Fruit fly (Drosophila melanogaster) whole organism, embryonic: ENCODE results near the gene Kdm5.

Source experiments
- Aef1 ChIP-seq: fragments of 200-800 bp; sonication (Bioruptor generic); IDR thresholded peaks from 3 replicates; pipeline ENCODE4 v1.3.6; 2022; ENCODE audit warnings: missing biosample characterization, missing genetic modification characterization
- BEAF-32 ChIP-seq: fragments of 200-800 bp; sonication (Bioruptor generic); optimal IDR thresholded peaks from 3 replicates; lab custom pipeline; 2017; ENCODE audit warnings: missing biosample characterization, missing genetic modification characterization, mild to moderate bottlenecking, moderate library complexity, missing genetic modification reagents
- CG10321 ChIP-seq: fragments of 200-800 bp; sonication (Bioruptor generic); IDR thresholded peaks from 2 replicates; pipeline ENCODE4 v1.3.6; 2022; ENCODE audit warnings: missing biosample characterization, missing genetic modification characterization
- CG10366 ChIP-seq: fragments of 200-800 bp; sonication (Bioruptor generic); IDR thresholded peaks from 2 replicates; pipeline ENCODE4 v1.3.6; 2022; ENCODE audit warnings: missing biosample characterization, missing genetic modification characterization
- CG12219 ChIP-seq: fragments of 200-800 bp; sonication (Bioruptor generic); optimal IDR thresholded peaks from 3 replicates; lab custom pipeline; 2018; ENCODE audit warnings: missing biosample characterization, mild to moderate bottlenecking, missing genetic modification characterization
- CG14441 ChIP-seq: fragments of 200-800 bp; sonication (Bioruptor generic); IDR thresholded peaks from 2 replicates; pipeline ENCODE4 v1.3.6; 2022; ENCODE audit warnings: missing biosample characterization, missing genetic modification characterization
- CG17361 ChIP-seq: fragments of 200-800 bp; sonication (Bioruptor generic); IDR thresholded peaks from 3 replicates; pipeline ENCODE4 v1.3.6; 2022; ENCODE audit warnings: missing biosample characterization, missing genetic modification characterization
- CG17385 ChIP-seq: fragments of 200-800 bp; sonication (Bioruptor generic); optimal IDR thresholded peaks from 3 replicates; lab custom pipeline; 2018; ENCODE audit warnings: missing biosample characterization, mild to moderate bottlenecking, missing genetic modification characterization
- CG30020 ChIP-seq: fragments of 200-800 bp; optimal IDR thresholded peaks from 2 replicates; lab custom pipeline; 2019; ENCODE audit warnings: missing biosample characterization, mild to moderate bottlenecking, missing genetic modification characterization, moderate library complexity
- CG3065 ChIP-seq: fragments of 200-800 bp; sonication (Bioruptor generic); optimal IDR thresholded peaks from 2 replicates; lab custom pipeline; 2016; ENCODE audit warnings: missing biosample characterization, missing genetic modification characterization
- CG32767 ChIP-seq: fragments of 200-800 bp; sonication (Bioruptor generic); IDR thresholded peaks from 2 replicates; pipeline ENCODE4 v1.3.6; 2022; ENCODE audit warnings: missing biosample characterization, missing genetic modification characterization
- CG34376 ChIP-seq: fragments of 200-800 bp; sonication (Bioruptor generic); optimal IDR thresholded peaks from 2 replicates; lab custom pipeline; 2018; ENCODE audit warnings: missing biosample characterization, mild to moderate bottlenecking, missing genetic modification characterization
- CG3995 ChIP-seq: fragments of 200-800 bp; sonication (Bioruptor generic); optimal IDR thresholded peaks from 3 replicates; lab custom pipeline; 2016; ENCODE audit warnings: missing biosample characterization, missing genetic modification characterization
- CG7357 ChIP-seq: fragments of 200-800 bp; sonication (Bioruptor generic); IDR thresholded peaks from 3 replicates; pipeline ENCODE4 v1.3.6; 2022; ENCODE audit warnings: missing biosample characterization, missing genetic modification characterization
- CG8359 ChIP-seq: fragments of 200-800 bp; sonication (Bioruptor generic); optimal IDR thresholded peaks from 2 replicates; lab custom pipeline; 2017; ENCODE audit warnings: missing biosample characterization, mild to moderate bottlenecking, missing genetic modification characterization, borderline replicate concordance
- CG8944 ChIP-seq: fragments of 200-800 bp; sonication (Bioruptor generic); optimal IDR thresholded peaks from 3 replicates; lab custom pipeline; 2016; ENCODE audit warnings: missing biosample characterization, missing genetic modification characterization
- CG9437 ChIP-seq: fragments of 200-800 bp; sonication (Bioruptor generic); optimal IDR thresholded peaks from 2 replicates; lab custom pipeline; 2018; ENCODE audit warnings: missing biosample characterization, mild to moderate bottlenecking, missing genetic modification characterization
- Camta ChIP-seq: fragments of 200-800 bp; sonication (Bioruptor generic); optimal IDR thresholded peaks from 2 replicates; lab custom pipeline; 2016; ENCODE audit warnings: missing biosample characterization, missing genetic modification characterization
- CrebB ChIP-seq: fragments of 200-800 bp; sonication (Bioruptor generic); optimal IDR thresholded peaks from 3 replicates; lab custom pipeline; 2018; ENCODE audit warnings: missing biosample characterization, mild to moderate bottlenecking, missing genetic modification characterization
- Dad ChIP-seq: fragments of 200-800 bp; sonication (Bioruptor generic); optimal IDR thresholded peaks from 3 replicates; lab custom pipeline; 2016; ENCODE audit warnings: missing biosample characterization, missing genetic modification characterization
- Dll ChIP-seq: fragments of 200-800 bp; sonication (Bioruptor generic); IDR thresholded peaks from 4 replicates; pipeline ENCODE4 v1.3.6; 2022; ENCODE audit warnings: missing biosample characterization, missing genetic modification characterization; ENCODE audit not compliant: partially characterized antibody
- Doc3 ChIP-seq: fragments of 200-800 bp; sonication (Bioruptor generic); IDR thresholded peaks from 3 replicates; pipeline ENCODE4 v1.3.6; 2022; ENCODE audit warnings: missing biosample characterization, missing genetic modification characterization; ENCODE audit not compliant: partially characterized antibody
- H2.0 ChIP-seq: fragments of 200-800 bp; sonication (Bioruptor generic); IDR thresholded peaks from 2 replicates; pipeline ENCODE4 v1.3.6; 2022; ENCODE audit warnings: missing biosample characterization, missing genetic modification characterization
- HLHmδ ChIP-seq: fragments of 200-800 bp; sonication (Bioruptor generic); optimal IDR thresholded peaks from 2 replicates; lab custom pipeline; 2018; ENCODE audit warnings: missing biosample characterization, mild to moderate bottlenecking, missing genetic modification characterization, moderate library complexity
- Hsf ChIP-seq: fragments of 200-800 bp; sonication (Bioruptor generic); optimal IDR thresholded peaks from 3 replicates; lab custom pipeline; 2016; ENCODE audit warnings: missing biosample characterization, missing genetic modification characterization
- Med ChIP-seq: fragments of 200-800 bp; sonication (Bioruptor generic); peaks from one replicate; lab custom pipeline; 2016; ENCODE audit warnings: missing biosample characterization, missing genetic modification characterization, mild to moderate bottlenecking, inconsistent platforms, moderate library complexity
- Nf-YA ChIP-seq: fragments of 200-800 bp; sonication (Bioruptor generic); IDR thresholded peaks from 2 replicates; pipeline ENCODE4 v1.3.6; 2022; ENCODE audit warnings: missing biosample characterization, missing genetic modification characterization
- Taf1 ChIP-seq: fragments of 200-800 bp; sonication (Bioruptor generic); IDR thresholded peaks from 2 replicates; pipeline ENCODE4 v1.3.6; 2022; ENCODE audit warnings: missing biosample characterization, missing genetic modification characterization
- bigmax ChIP-seq: fragments of 200-800 bp; sonication (Bioruptor generic); optimal IDR thresholded peaks from 2 replicates; lab custom pipeline; 2018; ENCODE audit warnings: missing biosample characterization, mild to moderate bottlenecking, missing genetic modification characterization
- chinmo ChIP-seq: fragments of 200-800 bp; sonication (Bioruptor generic); IDR thresholded peaks from 4 replicates; pipeline ENCODE4 v1.3.6; 2022; ENCODE audit warnings: missing biosample characterization, missing genetic modification characterization; ENCODE audit not compliant: partially characterized antibody
- crp ChIP-seq, 2 experiments: fragments of 200-800 bp; sonication (Bioruptor generic); optimal IDR thresholded peaks; 2 replicates in 1 of 2; 3 replicates in 1 of 2; lab custom pipeline; 2017; ENCODE audit warnings: missing biosample characterization in 2 of 2, missing genetic modification characterization in 2 of 2, mild to moderate bottlenecking in 1 of 2, moderate library complexity in 1 of 2
- dysf ChIP-seq: fragments of 200-800 bp; sonication (Bioruptor generic); IDR thresholded peaks from 3 replicates; pipeline ENCODE4 v1.3.6; 2022; ENCODE audit warnings: missing biosample characterization, missing genetic modification characterization
- fd96Cb ChIP-seq: fragments of 200-800 bp; sonication (Bioruptor generic); optimal IDR thresholded peaks from 2 replicates; lab custom pipeline; 2018; ENCODE audit warnings: missing biosample characterization, mild to moderate bottlenecking, missing genetic modification characterization, moderate library complexity
- fru ChIP-seq: fragments of >200 bp; optimal IDR thresholded peaks from 2 replicates; lab custom pipeline; 2017
- gfzf ChIP-seq: fragments of 200-800 bp; sonication (Bioruptor generic); optimal IDR thresholded peaks from 2 replicates; lab custom pipeline; 2016; ENCODE audit warnings: missing biosample characterization, mild to moderate bottlenecking, missing genetic modification characterization, moderate library complexity
- h ChIP-seq: fragments of >200 bp; optimal IDR thresholded peaks from 2 replicates; lab custom pipeline; 2017
- ken ChIP-seq: fragments of 200-800 bp; sonication (Bioruptor generic); IDR thresholded peaks from 3 replicates; pipeline ENCODE4 v1.3.6; 2022; ENCODE audit warnings: missing biosample characterization, missing genetic modification characterization
- lbe ChIP-seq: fragments of 200-800 bp; sonication (Bioruptor generic); optimal IDR thresholded peaks from 2 replicates; lab custom pipeline; 2016; ENCODE audit warnings: missing biosample characterization, mild to moderate bottlenecking, missing genetic modification characterization
- lmd ChIP-seq: fragments of 200-800 bp; sonication (Bioruptor generic); IDR thresholded peaks from 2 replicates; pipeline ENCODE4 v1.3.6; 2022; ENCODE audit warnings: missing biosample characterization, missing genetic modification characterization
- mirr ChIP-seq: fragments of 200-800 bp; sonication (Bioruptor generic); optimal IDR thresholded peaks from 3 replicates; lab custom pipeline; 2018; ENCODE audit warnings: missing biosample characterization, mild to moderate bottlenecking, missing genetic modification characterization
- nerfin-1 ChIP-seq: fragments of 200-800 bp; sonication (Bioruptor generic); optimal IDR thresholded peaks from 3 replicates; lab custom pipeline; 2019; ENCODE audit warnings: missing biosample characterization, mild to moderate bottlenecking, missing genetic modification characterization, moderate library complexity
- onecut ChIP-seq: fragments of 200-800 bp; sonication (Bioruptor generic); IDR thresholded peaks from 2 replicates; pipeline ENCODE4 v1.3.6; 2022; ENCODE audit warnings: missing biosample characterization, missing genetic modification characterization
- psq ChIP-seq: fragments of 200-800 bp; sonication (Bioruptor generic); optimal IDR thresholded peaks from 2 replicates; lab custom pipeline; 2017; ENCODE audit warnings: missing biosample characterization, missing genetic modification characterization
- pzg ChIP-seq: fragments of 200-800 bp; sonication (Bioruptor generic); optimal IDR thresholded peaks from 3 replicates; lab custom pipeline; 2018; ENCODE audit warnings: missing biosample characterization, mild to moderate bottlenecking, missing genetic modification characterization, moderate library complexity
- repo ChIP-seq: fragments of 200-800 bp; sonication (Bioruptor generic); optimal IDR thresholded peaks from 2 replicates; lab custom pipeline; 2016; ENCODE audit warnings: missing biosample characterization, missing genetic modification characterization
- row ChIP-seq: fragments of 200-800 bp; sonication (Bioruptor generic); IDR thresholded peaks from 3 replicates; pipeline ENCODE4 v1.3.6; 2022; ENCODE audit warnings: missing biosample characterization, missing genetic modification characterization
- so ChIP-seq: fragments of 200-800 bp; sonication (Bioruptor generic); IDR thresholded peaks from 3 replicates; pipeline ENCODE4 v1.3.6; 2022; ENCODE audit warnings: missing biosample characterization, missing genetic modification characterization
- sqz ChIP-seq: fragments of 200-800 bp; sonication (Bioruptor generic); optimal IDR thresholded peaks from 3 replicates; lab custom pipeline; 2018; ENCODE audit warnings: missing biosample characterization, mild to moderate bottlenecking, missing genetic modification characterization
- stc ChIP-seq: fragments of 200-800 bp; sonication (Bioruptor generic); IDR thresholded peaks from 2 replicates; pipeline ENCODE4 v1.3.6; 2022; ENCODE audit warnings: missing biosample characterization, missing genetic modification characterization
- tin ChIP-seq: fragments of 200-800 bp; sonication (Bioruptor generic); optimal IDR thresholded peaks from 3 replicates; lab custom pipeline; 2016; ENCODE audit warnings: missing biosample characterization, missing genetic modification characterization
- trem ChIP-seq: fragments of 200-800 bp; optimal IDR thresholded peaks from 3 replicates; lab custom pipeline; 2019; ENCODE audit warnings: missing biosample characterization, mild to moderate bottlenecking, missing genetic modification characterization, moderate library complexity
- zen2 ChIP-seq: fragments of 200-800 bp; sonication (Bioruptor generic); IDR thresholded peaks from 3 replicates; pipeline ENCODE4 v1.3.6; 2022; ENCODE audit warnings: missing biosample characterization, missing genetic modification characterization; ENCODE audit not compliant: partially characterized antibody

The Kdm5 gene

DNA sequence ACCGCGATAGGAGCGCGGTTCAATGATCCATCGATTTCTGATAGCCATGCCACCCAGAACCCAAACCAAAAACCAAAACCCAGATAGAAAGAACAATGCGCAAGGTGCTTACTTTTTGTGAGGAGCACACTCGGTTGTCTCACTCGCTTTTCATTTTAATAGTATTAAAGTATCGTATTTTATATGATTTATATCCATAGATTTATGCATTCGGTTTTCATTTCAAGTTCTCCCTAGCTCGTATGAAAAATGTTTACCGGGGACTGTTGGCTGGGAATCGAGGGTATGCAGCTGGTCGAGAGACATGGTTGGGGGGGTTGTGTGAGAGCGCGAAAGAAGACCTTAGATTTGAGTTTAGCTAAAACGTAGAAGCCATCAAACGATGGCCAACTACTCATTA lies 27.3 kb downstream of the Kdm5 start (continued):
- no peak for TF ChIP-seq Camta (GFP tag; lab: Kevin White, UChicago)
- 0 out of 3 replicates have a peak, but pooled peaks have one; percentile 41 for TF ChIP-seq CG17361 (GFP tag; lab: Robert Waterston, UW)
- no peak for TF ChIP-seq repo (GFP tag; lab: Kevin White, UChicago)
- no peak; the same call in 1 of the 2 replicates for TF ChIP-seq onecut (GFP tag; lab: Robert Waterston, UW)
- no peak for TF ChIP-seq tin (GFP tag; lab: Kevin White, UChicago)
- TF ChIP-seq CG3995 (GFP tag; lab: Kevin White, UChicago): no peak
- TF ChIP-seq CG3065: no peak
- no peak for TF ChIP-seq CG30020
- TF ChIP-seq CG10321 (GFP tag; lab: Robert Waterston, UW): no peak
- no peak for TF ChIP-seq sqz
- peak; percentile 84 for TF ChIP-seq row
- no peak for TF ChIP-seq CrebB
- peak; percentile 23 for TF ChIP-seq fd96Cb
- no peak for TF ChIP-seq stc (GFP tag; lab: Robert Waterston, UW)
- TF ChIP-seq pzg (GFP tag; lab: Kevin White, UChicago): no peak
- no peak for TF ChIP-seq gfzf
- no peak for TF ChIP-seq Nf-YA (GFP tag; lab: Robert Waterston, UW)
- TF ChIP-seq lmd: peak; percentile 77
- no peak for TF ChIP-seq chinmo (GFP tag; lab: Robert Waterston, UW)
- TF ChIP-seq Dll (GFP tag; lab: Robert Waterston, UW): no peak
- no peak for TF ChIP-seq CG8359 (GFP tag; lab: Kevin White, UChicago)
- no peak for TF ChIP-seq HLHmδ (GFP tag; lab: Kevin White, UChicago)
- peak; percentile 12 for TF ChIP-seq Hsf
- TF ChIP-seq Dad (GFP tag; lab: Kevin White, UChicago): peak; percentile 25
- no peak for TF ChIP-seq CG9437 (GFP tag; lab: Kevin White, UChicago)
- no peak for TF ChIP-seq CG17385
- TF ChIP-seq so (GFP tag; lab: Robert Waterston, UW): peak; percentile 73; the same call in 2 of the 3 replicates
- no peak for TF ChIP-seq CG7357 (GFP tag; lab: Robert Waterston, UW)
- no peak for TF ChIP-seq bigmax (GFP tag; lab: Kevin White, UChicago)
- TF ChIP-seq H2.0 (GFP tag; lab: Robert Waterston, UW): peak; percentile 12; the same call in 1 of the 2 replicates
- TF ChIP-seq crp (GFP tag; optimal IDR thresholded peaks at IDR 0.05; lab: Kevin White, UChicago): no peak
- no peak for TF ChIP-seq trem (tag; lab: Kevin White, UChicago)
- no peak for TF ChIP-seq CG12219 (GFP tag; lab: Kevin White, UChicago)
- peak; percentile 45; the same call in 1 of the 2 replicates for TF ChIP-seq CG14441
- TF ChIP-seq ken (GFP tag; lab: Robert Waterston, UW): peak; percentile 63; the same call in 1 of the 3 replicates
- TF ChIP-seq nerfin-1: no peak
- peak; percentile 91 for TF ChIP-seq Med (GFP tag; lab: Kevin White, UChicago)
- TF ChIP-seq CG34376 (GFP tag; lab: Kevin White, UChicago): no peak
- TF ChIP-seq Aef1 (GFP tag; lab: Robert Waterston, UW): 0 out of 3 replicates have a peak, but pooled peaks have one; percentile 17
- no peak for TF ChIP-seq fru
- no peak for TF ChIP-seq zen2 (GFP tag; lab: Robert Waterston, UW)
- peak; percentile 69; the same call in 2 of the 3 replicates for TF ChIP-seq dysf
- no peak for TF ChIP-seq Doc3 (GFP tag; lab: Robert Waterston, UW)
- no peak for TF ChIP-seq BEAF-32 (GFP tag; lab: Kevin White, UChicago)
- peak; percentile 40; the same call in 1 of the 2 replicates for TF ChIP-seq CG32767 (GFP tag; lab: Robert Waterston, UW)
- TF ChIP-seq CG10366 (GFP tag; lab: Robert Waterston, UW): peak; percentile 50
- no peak for TF ChIP-seq CG8944
- no peak for TF ChIP-seq psq (GFP tag; lab: Kevin White, UChicago)
- peak; percentile 61 for TF ChIP-seq lbe (GFP tag; lab: Kevin White, UChicago)
- TF ChIP-seq h (lab: Kevin White, UChicago): no peak
- TF ChIP-seq Taf1 (GFP tag; lab: Robert Waterston, UW): peak; percentile 40; the same call in 1 of the 2 replicates
- TF ChIP-seq mirr (GFP tag; lab: Kevin White, UChicago): no peak
